Fruit fly (Drosophila melanogaster): ENCODE measurements around the gene CG10077.
A peak's percentile ranks its signal among the peaks of the same experiment; 100 is the strongest.

Gene CG10077

DNA sequence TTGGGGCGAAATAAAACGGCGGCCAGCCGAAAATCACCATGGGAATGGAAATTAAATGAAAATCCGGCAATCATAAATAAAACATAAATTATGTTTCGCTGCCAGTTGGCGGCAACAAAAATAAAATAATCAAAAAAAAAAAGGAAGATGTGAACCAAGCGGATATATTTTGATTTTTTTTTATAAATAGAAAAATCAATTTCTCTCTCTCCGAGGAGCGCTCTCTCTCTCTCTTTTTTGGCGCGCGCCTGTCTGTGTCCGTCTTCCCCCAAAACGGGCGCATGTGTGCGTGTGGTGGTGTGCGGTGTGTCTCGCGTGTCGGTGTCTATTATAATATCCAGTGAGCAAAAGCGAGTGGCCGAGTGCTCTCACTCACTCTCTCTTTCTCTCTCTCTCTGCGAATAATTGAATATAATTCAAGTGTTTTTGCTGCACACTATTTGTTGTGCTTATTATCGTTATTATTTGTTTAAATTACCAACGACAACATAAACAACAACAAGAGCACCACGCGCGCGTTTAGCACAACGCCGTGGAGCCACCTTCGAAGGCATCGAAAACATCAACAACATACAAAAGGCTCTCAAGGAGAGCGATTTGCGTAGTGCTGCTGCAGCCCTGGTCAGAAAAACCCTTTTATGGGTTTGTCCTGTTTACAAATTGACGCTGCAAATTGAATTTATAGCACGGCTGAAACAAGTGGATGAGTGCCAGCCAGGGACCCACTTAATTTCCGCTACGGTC is 12.3 kb downstream of the CG10077 start (continued):
- TF ChIP-seq Blimp-1 (GFP tag; optimal IDR thresholded peaks at IDR 0.05) = no peak
- peak; percentile 61 for TF ChIP-seq CG15336 (GFP tag; IDR thresholded peaks at IDR 0.05)
- TF ChIP-seq cyc (GFP tag; optimal IDR thresholded peaks at IDR 0.05) = no peak
- TF ChIP-seq CG16779 (tag; optimal IDR thresholded peaks at IDR 0.05) = no peak
- no peak for TF ChIP-seq CG10669 (GFP tag; optimal IDR thresholded peaks at IDR 0.05)
- peak; percentile 14 for TF ChIP-seq Eip78C (GFP tag)
- TF ChIP-seq Hr4 (GFP tag; optimal IDR thresholded peaks at IDR 0.05) = no peak
- TF ChIP-seq fd59A (GFP tag; optimal IDR thresholded peaks at IDR 0.05) = no peak
- no peak for TF ChIP-seq Eip75B (GFP tag; optimal IDR thresholded peaks at IDR 0.05)
- TF ChIP-seq CG8632 (GFP tag; optimal IDR thresholded peaks at IDR 0.05) = no peak
- no peak for TF ChIP-seq Sox14 (GFP tag; optimal IDR thresholded peaks at IDR 0.05)
- no peak for TF ChIP-seq CG11294 (GFP tag; IDR thresholded peaks at IDR 0.05)
- no peak for TF ChIP-seq Lpt (GFP tag; optimal IDR thresholded peaks at IDR 0.05)
- no peak for TF ChIP-seq CG11762 (GFP tag; optimal IDR thresholded peaks at IDR 0.05; ENCODE audit: insufficient read depth)
- no peak for TF ChIP-seq pdm3 (GFP tag; optimal IDR thresholded peaks at IDR 0.05)
- no peak for TF ChIP-seq CG4318 (GFP tag; optimal IDR thresholded peaks at IDR 0.05)
- no peak for TF ChIP-seq dsx (GFP tag; optimal IDR thresholded peaks at IDR 0.05; ENCODE audit: poor library complexity, severe bottlenecking)
- peak; percentile 9 for TF ChIP-seq CG32006 (GFP tag; optimal IDR thresholded peaks at IDR 0.05)

DNA sequence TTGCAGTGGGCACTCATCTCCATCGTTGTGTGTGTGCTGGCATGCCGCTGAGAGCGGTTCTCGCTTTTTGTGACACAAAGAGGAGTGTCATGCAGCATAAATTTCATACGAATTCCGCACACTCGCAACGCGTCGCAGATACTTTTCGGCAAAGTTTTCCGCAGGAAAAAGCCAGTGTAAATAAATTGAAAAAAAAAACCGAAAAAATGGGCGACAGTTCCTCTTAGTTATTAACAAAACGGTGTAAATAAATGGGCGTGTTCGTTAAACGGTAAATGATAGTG is 12.9 kb downstream of the CG10077 start, which contains the start of gene tow:
tow (plus strand) TSS at position 26 of the 284 bp plus-strand sequence.
- no peak for TF ChIP-seq esn (GFP tag; optimal IDR thresholded peaks at IDR 0.05)
- TF ChIP-seq dsx (GFP tag; optimal IDR thresholded peaks at IDR 0.05; ENCODE audit: poor library complexity, severe bottlenecking) = no peak
- no peak for TF ChIP-seq salr (GFP tag; optimal IDR thresholded peaks at IDR 0.05)
- TF ChIP-seq CG8119 (GFP tag; IDR thresholded peaks at IDR 0.05) = no peak
- no peak for TF ChIP-seq CG6792 (GFP tag; optimal IDR thresholded peaks at IDR 0.05)
- TF ChIP-seq net (GFP tag; optimal IDR thresholded peaks at IDR 0.05) = no peak
- no peak for TF ChIP-seq Met (GFP tag; optimal IDR thresholded peaks at IDR 0.05)
- no peak for TF ChIP-seq Lpt (GFP tag; optimal IDR thresholded peaks at IDR 0.05)
- TF ChIP-seq CG16779 (tag; optimal IDR thresholded peaks at IDR 0.05) = no peak
- no peak for TF ChIP-seq Sox14 (GFP tag; optimal IDR thresholded peaks at IDR 0.05)

DNA sequence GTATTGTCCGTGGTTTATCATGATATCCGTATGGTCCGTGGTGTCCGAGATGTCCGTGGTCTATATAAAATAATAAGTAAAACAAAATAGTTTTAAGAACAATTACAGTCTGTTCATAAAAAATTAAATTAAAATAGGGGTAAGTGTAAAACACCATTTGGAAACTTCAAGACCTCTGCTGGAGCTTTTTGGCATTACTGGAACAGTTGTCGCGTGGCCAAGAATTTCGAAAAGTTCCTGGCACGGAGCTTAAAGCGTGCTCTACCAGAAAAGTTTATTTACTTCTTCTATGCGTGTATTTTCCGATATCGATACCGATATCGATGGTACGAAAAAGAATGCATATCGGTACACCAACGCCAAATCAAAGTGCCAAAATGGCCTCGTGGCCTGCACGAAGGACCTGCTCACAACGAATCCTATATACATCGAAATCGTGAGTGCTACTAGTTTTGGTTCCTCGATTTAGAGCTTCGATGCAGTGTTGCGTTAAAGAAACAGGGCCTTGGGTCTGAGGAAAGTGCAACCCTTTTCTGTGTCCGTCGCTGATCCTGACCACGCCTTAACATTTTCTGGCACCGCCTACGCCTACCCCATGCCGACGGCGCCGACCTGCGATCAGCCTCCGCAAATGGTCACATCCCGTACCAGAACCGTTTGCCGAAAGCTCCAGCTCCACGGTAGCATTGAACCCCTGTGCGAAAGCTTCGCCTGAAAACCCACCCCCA is 13.4 kb downstream of the CG10077 start:
- TF ChIP-seq fd85E (GFP tag; optimal IDR thresholded peaks at IDR 0.05) = no peak
- TF ChIP-seq Eip78C (GFP tag) = peak; percentile 21
- TF ChIP-seq Lpt (GFP tag; optimal IDR thresholded peaks at IDR 0.05) = no peak

DNA sequence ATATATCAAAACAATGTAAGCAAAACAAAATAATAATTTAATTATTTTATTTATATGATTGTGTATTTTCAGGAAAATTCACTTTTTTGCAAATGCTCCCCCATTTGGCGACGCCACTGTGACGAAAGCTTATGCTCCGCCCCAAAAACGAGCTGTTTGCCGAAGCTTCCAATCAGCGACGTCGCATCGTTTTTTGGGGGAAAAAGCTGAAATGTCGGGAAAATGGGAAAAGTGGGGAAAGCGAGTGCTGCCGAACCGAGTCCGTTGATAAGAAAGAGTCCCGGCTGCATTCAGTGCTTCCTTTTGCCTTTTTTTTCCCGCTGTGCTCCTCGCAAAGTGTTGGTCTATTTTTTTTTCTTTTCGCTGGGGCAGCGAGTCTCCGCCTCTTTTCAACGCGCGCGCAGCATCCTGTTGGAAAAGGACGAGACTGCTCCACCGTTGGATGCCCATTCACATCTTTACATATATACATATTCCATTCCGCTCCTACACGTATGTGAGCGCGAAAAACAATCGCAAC is 20.8 kb downstream of the CG10077 start:
- no peak for TF ChIP-seq Hr39 (GFP tag; optimal IDR thresholded peaks at IDR 0.05)
- no peak for TF ChIP-seq svp (GFP tag)
- TF ChIP-seq CG6808 (GFP tag; optimal IDR thresholded peaks at IDR 0.05) = peak; percentile 11
- no peak for TF ChIP-seq dac (GFP tag; optimal IDR thresholded peaks at IDR 0.05)
- TF ChIP-seq ss (GFP tag; optimal IDR thresholded peaks at IDR 0.05) = peak in 1 of 2 experiments; percentile 39
- TF ChIP-seq cyc (GFP tag; optimal IDR thresholded peaks at IDR 0.05) = no peak
- peak; percentile 65; the same call in 2 of the 3 replicates for TF ChIP-seq CG6163 (GFP tag; IDR thresholded peaks at IDR 0.05)
- TF ChIP-seq CG8119 (GFP tag; IDR thresholded peaks at IDR 0.05) = peak; percentile 63
- TF ChIP-seq eg (GFP tag; IDR thresholded peaks at IDR 0.05) = peak; percentile 73
- 0 out of 2 replicates have a peak, but pooled peaks have one; percentile 13 for TF ChIP-seq Gug (GFP tag; IDR thresholded peaks at IDR 0.05)

All from whole organism, prepupa.